Fruit fly (Drosophila melanogaster) whole organism, embryonic: Measurements from ENCODE around the gene CG12194.

Experiments
- Abd-B ChIP-seq: fragments of 200-800 bp; sonication (Bioruptor generic); optimal IDR thresholded peaks from 2 replicates; lab custom pipeline; 2018; ENCODE audit warnings: missing biosample characterization, mild to moderate bottlenecking, missing genetic modification characterization, moderate library complexity
- Awh ChIP-seq: fragments of 200-800 bp; sonication (Bioruptor generic); IDR thresholded peaks from 2 replicates; pipeline ENCODE4, ENCODE4 v1.3.6; 2022; ENCODE audit warnings: missing biosample characterization, missing genetic modification characterization
- BEAF-32 ChIP-seq: fragments of 200-800 bp; sonication (Bioruptor generic); optimal IDR thresholded peaks from 3 replicates; lab custom pipeline; 2017; ENCODE audit warnings: missing biosample characterization, missing genetic modification characterization, mild to moderate bottlenecking, moderate library complexity, missing genetic modification reagents
- CG1024 ChIP-seq: fragments of 200-800 bp; sonication (Bioruptor generic); IDR thresholded peaks from 2 replicates; pipeline ENCODE4 v1.3.6; 2022; ENCODE audit warnings: missing biosample characterization, missing genetic modification characterization
- CG12104 ChIP-seq: fragments of 200-800 bp; sonication (Bioruptor generic); optimal IDR thresholded peaks from 3 replicates; lab custom pipeline; 2016; ENCODE audit warnings: missing biosample characterization, missing genetic modification characterization
- CG13123 ChIP-seq: fragments of 200-800 bp; sonication (Bioruptor generic); optimal IDR thresholded peaks from 2 replicates; lab custom pipeline; 2016; ENCODE audit warnings: missing biosample characterization, missing genetic modification characterization
- CG15269 ChIP-seq: fragments of 200-800 bp; sonication (Bioruptor generic); optimal IDR thresholded peaks from 2 replicates; lab custom pipeline; 2018; ENCODE audit warnings: missing biosample characterization, mild to moderate bottlenecking, missing genetic modification characterization, moderate library complexity
- CG2116 ChIP-seq: fragments of 200-800 bp; sonication (Bioruptor generic); optimal IDR thresholded peaks from 3 replicates; lab custom pipeline; 2018; ENCODE audit warnings: missing biosample characterization, mild to moderate bottlenecking, missing genetic modification characterization
- CG2129 ChIP-seq: fragments of 200-800 bp; sonication (Bioruptor generic); IDR thresholded peaks from 2 replicates; pipeline ENCODE4 v1.3.6; 2022; ENCODE audit warnings: missing biosample characterization, missing genetic modification characterization; ENCODE audit not compliant: partially characterized antibody
- CG2199 ChIP-seq: fragments of 200-800 bp; sonication (Bioruptor generic); IDR thresholded peaks from 3 replicates; pipeline ENCODE4 v1.3.6; 2022; ENCODE audit warnings: missing biosample characterization, missing genetic modification characterization
- CG3065 ChIP-seq: fragments of 200-800 bp; sonication (Bioruptor generic); optimal IDR thresholded peaks from 2 replicates; lab custom pipeline; 2016; ENCODE audit warnings: missing biosample characterization, missing genetic modification characterization
- CG31388 ChIP-seq: fragments of 200-800 bp; sonication (Bioruptor generic); optimal IDR thresholded peaks from 2 replicates; lab custom pipeline; 2016; ENCODE audit warnings: missing biosample characterization, missing genetic modification characterization
- CG3163 ChIP-seq: fragments of 200-800 bp; sonication (Bioruptor generic); optimal IDR thresholded peaks from 3 replicates; lab custom pipeline; 2016; ENCODE audit warnings: missing biosample characterization, missing genetic modification characterization
- CG3281 ChIP-seq: fragments of 200-800 bp; sonication (Bioruptor generic); optimal IDR thresholded peaks from 3 replicates; lab custom pipeline; 2017; ENCODE audit warnings: missing biosample characterization, mild to moderate bottlenecking, missing genetic modification characterization
- CG3726 ChIP-seq: fragments of 200-800 bp; sonication (Bioruptor generic); IDR thresholded peaks from 3 replicates; pipeline ENCODE4, ENCODE4 v1.3.6; 2022; ENCODE audit warnings: missing biosample characterization, missing genetic modification characterization
- CG42726 ChIP-seq: fragments of 200-800 bp; sonication (Bioruptor generic); IDR thresholded peaks from 2 replicates; pipeline ENCODE4 v1.3.6; 2022; ENCODE audit warnings: missing biosample characterization, missing genetic modification characterization; ENCODE audit not compliant: partially characterized antibody
- CG6791 ChIP-seq: fragments of 200-800 bp; sonication (Bioruptor generic); IDR thresholded peaks from 3 replicates; pipeline ENCODE4 v1.3.6; 2022; ENCODE audit warnings: missing biosample characterization, missing genetic modification characterization; ENCODE audit not compliant: partially characterized antibody
- CG7271 ChIP-seq: fragments of 200-800 bp; sonication (Bioruptor generic); optimal IDR thresholded peaks from 2 replicates; lab custom pipeline; 2018; ENCODE audit warnings: missing biosample characterization, mild to moderate bottlenecking, missing genetic modification characterization, moderate library complexity
- CG7556 ChIP-seq: fragments of 200-800 bp; sonication (Bioruptor generic); optimal IDR thresholded peaks from 2 replicates; lab custom pipeline; 2017; ENCODE audit warnings: missing biosample characterization, mild to moderate bottlenecking, missing genetic modification characterization
- CG8765 ChIP-seq: fragments of 200-800 bp; sonication (Bioruptor generic); IDR thresholded peaks from 2 replicates; pipeline ENCODE4 v1.3.6; 2022; ENCODE audit warnings: missing biosample characterization, missing genetic modification characterization
- Dek ChIP-seq: fragments of 200-800 bp; sonication (Bioruptor generic); optimal IDR thresholded peaks from 3 replicates; lab custom pipeline; 2019; ENCODE audit warnings: missing biosample characterization, mild to moderate bottlenecking, missing genetic modification characterization, moderate library complexity
- GATAe ChIP-seq: fragments of 200-800 bp; sonication (Bioruptor generic); conservative IDR thresholded peaks from 2 replicates; pipeline ENCODE4 v1.3.6; 2022; ENCODE audit warnings: missing biosample characterization, missing genetic modification characterization
- H2.0 ChIP-seq: fragments of 200-800 bp; sonication (Bioruptor generic); IDR thresholded peaks from 2 replicates; pipeline ENCODE4 v1.3.6; 2022; ENCODE audit warnings: missing biosample characterization, missing genetic modification characterization
- Hand ChIP-seq: fragments of 200-800 bp; sonication (Bioruptor generic); optimal IDR thresholded peaks from 2 replicates; lab custom pipeline; 2017; ENCODE audit warnings: mild to moderate bottlenecking, missing biosample characterization, missing genetic modification reagents, missing genetic modification characterization
- Hsf ChIP-seq: fragments of 200-800 bp; sonication (Bioruptor generic); optimal IDR thresholded peaks from 3 replicates; lab custom pipeline; 2016; ENCODE audit warnings: missing biosample characterization, missing genetic modification characterization
- MBD-R2 ChIP-seq: fragments of 200-800 bp; sonication (Bioruptor generic); IDR thresholded peaks from 2 replicates; pipeline ENCODE4 v1.3.6; 2022; ENCODE audit warnings: missing biosample characterization, missing genetic modification characterization
- MTF-1 ChIP-seq: fragments of 200-800 bp; sonication (Bioruptor generic); optimal IDR thresholded peaks from 2 replicates; lab custom pipeline; 2018; ENCODE audit warnings: missing biosample characterization, mild to moderate bottlenecking, missing genetic modification characterization, borderline replicate concordance
- NC2β ChIP-seq: fragments of 200-800 bp; sonication (Bioruptor generic); optimal IDR thresholded peaks from 2 replicates; lab custom pipeline; 2016; ENCODE audit warnings: missing biosample characterization, missing genetic modification characterization
- Optix ChIP-seq: fragments of 200-800 bp; sonication (Bioruptor generic); IDR thresholded peaks from 3 replicates; pipeline ENCODE4 v1.3.6; 2022; ENCODE audit warnings: missing biosample characterization, missing genetic modification characterization
- Poxn ChIP-seq: fragments of 200-800 bp; sonication (Bioruptor generic); IDR thresholded peaks from 2 replicates; pipeline ENCODE4 v1.3.6; 2022; ENCODE audit warnings: missing biosample characterization, missing genetic modification characterization
- Spps ChIP-seq: fragments of 200-800 bp; sonication (Bioruptor generic); optimal IDR thresholded peaks from 2 replicates; lab custom pipeline; 2018; ENCODE audit warnings: missing biosample characterization, mild to moderate bottlenecking, missing genetic modification characterization
- bab2 ChIP-seq: fragments of 200-800 bp; sonication (Bioruptor generic); optimal IDR thresholded peaks from 2 replicates; lab custom pipeline; 2016; ENCODE audit warnings: missing biosample characterization, missing genetic modification characterization
- btn ChIP-seq: fragments of 200-800 bp; sonication (Bioruptor generic); optimal IDR thresholded peaks from 2 replicates; lab custom pipeline; 2016; ENCODE audit warnings: missing biosample characterization, missing genetic modification characterization
- dm ChIP-seq: fragments of 200-800 bp; sonication (Bioruptor generic); optimal IDR thresholded peaks from 3 replicates; lab custom pipeline; 2016; ENCODE audit warnings: missing biosample characterization, missing genetic modification characterization
- dysf ChIP-seq: fragments of 200-800 bp; sonication (Bioruptor generic); IDR thresholded peaks from 3 replicates; pipeline ENCODE4 v1.3.6; 2022; ENCODE audit warnings: missing biosample characterization, missing genetic modification characterization
- emc ChIP-seq: fragments of 200-800 bp; sonication (Bioruptor generic); optimal IDR thresholded peaks from 2 replicates; lab custom pipeline; 2016; ENCODE audit warnings: missing biosample characterization, missing genetic modification characterization
- eve ChIP-seq, 2 experiments: fragments of >200 bp; optimal IDR thresholded peaks; 2 replicates each; lab custom pipeline; 2017; ENCODE audit warnings: missing biosample characterization in 2 of 2, missing genetic modification characterization in 2 of 2
- ewg ChIP-seq: fragments of 200-800 bp; sonication (Bioruptor generic); optimal IDR thresholded peaks from 3 replicates; lab custom pipeline; 2017; ENCODE audit warnings: mild to moderate bottlenecking, missing biosample characterization, missing genetic modification reagents, missing genetic modification characterization
- fd102C ChIP-seq: fragments of 200-800 bp; sonication (Bioruptor generic); optimal IDR thresholded peaks from 2 replicates; lab custom pipeline; 2018; ENCODE audit warnings: missing biosample characterization, mild to moderate bottlenecking, missing genetic modification characterization, moderate library complexity
- fu2 ChIP-seq: fragments of 200-800 bp; sonication (Bioruptor generic); optimal IDR thresholded peaks from 2 replicates; lab custom pipeline; 2016; ENCODE audit warnings: missing biosample characterization, missing genetic modification characterization
- grn ChIP-seq: fragments of 200-800 bp; sonication (Bioruptor generic); optimal IDR thresholded peaks from 3 replicates; lab custom pipeline; 2017; ENCODE audit warnings: missing biosample characterization, missing genetic modification characterization
- gt ChIP-seq: fragments of 200-800 bp; sonication (Bioruptor generic); IDR thresholded peaks from 2 replicates; pipeline ENCODE4 v1.3.6; 2022; ENCODE audit warnings: missing biosample characterization, missing genetic modification characterization
- her ChIP-seq: fragments of 200-800 bp; sonication (Bioruptor generic); optimal IDR thresholded peaks from 2 replicates; lab custom pipeline; 2016; ENCODE audit warnings: missing biosample characterization, missing genetic modification characterization
- jing ChIP-seq: fragments of 200-800 bp; sonication (Bioruptor generic); optimal IDR thresholded peaks from 2 replicates; lab custom pipeline; 2018; ENCODE audit warnings: missing biosample characterization, mild to moderate bottlenecking, missing genetic modification characterization
- odd ChIP-seq: fragments of 200-800 bp; sonication (Bioruptor generic); optimal IDR thresholded peaks from 2 replicates; lab custom pipeline; 2017; ENCODE audit warnings: missing biosample characterization, mild to moderate bottlenecking, missing genetic modification characterization
- p53 ChIP-seq: fragments of 200-800 bp; sonication (Bioruptor generic); optimal IDR thresholded peaks from 2 replicates; lab custom pipeline; 2016; ENCODE audit warnings: missing biosample characterization, missing genetic modification characterization
- stwl ChIP-seq: fragments of 200-800 bp; sonication (Bioruptor generic); optimal IDR thresholded peaks from 3 replicates; lab custom pipeline; 2018; ENCODE audit warnings: missing biosample characterization, mild to moderate bottlenecking, missing genetic modification characterization, moderate library complexity
- sug ChIP-seq: fragments of 200-800 bp; optimal IDR thresholded peaks from 2 replicates; lab custom pipeline; 2019; ENCODE audit warnings: missing biosample characterization, mild to moderate bottlenecking, missing genetic modification characterization, moderate library complexity
- tna ChIP-seq: fragments of 200-800 bp; sonication (Bioruptor generic); IDR thresholded peaks from 2 replicates; pipeline ENCODE4 v1.3.6; 2022; ENCODE audit warnings: missing biosample characterization, missing genetic modification characterization; ENCODE audit not compliant: partially characterized antibody
- unc-4 ChIP-seq: fragments of 200-800 bp; sonication (Bioruptor generic); IDR thresholded peaks from 2 replicates; pipeline ENCODE4 v1.3.6; 2022; ENCODE audit warnings: missing biosample characterization, missing genetic modification characterization; ENCODE audit not compliant: partially characterized antibody

CG12194 gene

dm6 chr2L:4838494-4839320 is 560 bp downstream of the CG12194 start (continued):
- no peak for TF ChIP-seq CG3163 (GFP tag; lab: Kevin White, UChicago)
- no peak for TF ChIP-seq CG7271 (tag; lab: Kevin White, UChicago)
- no peak for TF ChIP-seq CG13123 (GFP tag; lab: Kevin White, UChicago)
- TF ChIP-seq CG6791 (GFP tag; lab: Robert Waterston, UW), result no peak
- TF ChIP-seq Dek (tag; lab: Kevin White, UChicago), result no peak
- no peak for TF ChIP-seq CG2129 (GFP tag; lab: Robert Waterston, UW)
- TF ChIP-seq unc-4 (GFP tag; lab: Robert Waterston, UW), result no peak
- no peak for TF ChIP-seq dysf
- TF ChIP-seq gt (GFP tag; lab: Robert Waterston, UW), result no peak
- TF ChIP-seq CG3281 (GFP tag; lab: Kevin White, UChicago), result no peak
- peak; percentile 33; the same call in 1 of the 2 replicates for TF ChIP-seq MBD-R2 (GFP tag; lab: Robert Waterston, UW)
- TF ChIP-seq tna, result no peak
- TF ChIP-seq Hand (GFP tag; lab: Kevin White, UChicago), result no peak
- TF ChIP-seq sug (tag; lab: Kevin White, UChicago), result peak; percentile 28
- TF ChIP-seq grn, result no peak
- no peak for TF ChIP-seq CG3065 (GFP tag; lab: Kevin White, UChicago)
- no peak for TF ChIP-seq BEAF-32 (GFP tag; lab: Kevin White, UChicago)
- no peak for TF ChIP-seq CG12104 (GFP tag; lab: Kevin White, UChicago)
- no peak for TF ChIP-seq Abd-B (GFP tag; lab: Kevin White, UChicago)
- peak; percentile 1 for TF ChIP-seq ewg (GFP tag; lab: Kevin White, UChicago)
- TF ChIP-seq CG42726 (GFP tag; lab: Robert Waterston, UW), result no peak
- TF ChIP-seq H2.0, result no peak
- peak; percentile 20 for TF ChIP-seq btn (GFP tag; lab: Kevin White, UChicago)
- no peak for TF ChIP-seq stwl (tag; lab: Kevin White, UChicago)
- no peak for TF ChIP-seq jing (GFP tag; lab: Kevin White, UChicago)
- no peak for TF ChIP-seq GATAe
- no peak for TF ChIP-seq fd102C
- TF ChIP-seq dm (GFP tag; lab: Kevin White, UChicago), result no peak
- no peak for TF ChIP-seq CG7556 (GFP tag; lab: Kevin White, UChicago)
- no peak for TF ChIP-seq CG15269 (tag; lab: Kevin White, UChicago)
- TF ChIP-seq p53 (GFP tag; lab: Kevin White, UChicago), result peak; percentile 91
- TF ChIP-seq CG2199 (GFP tag; lab: Robert Waterston, UW), result no peak
- TF ChIP-seq fu2 (GFP tag; lab: Kevin White, UChicago), result no peak
- TF ChIP-seq eve (GFP tag; optimal IDR thresholded peaks at IDR 0.05; lab: Kevin White, UChicago), result no peak
- no peak for TF ChIP-seq odd
- no peak for TF ChIP-seq NC2β (GFP tag; lab: Kevin White, UChicago)
- TF ChIP-seq Optix (GFP tag; lab: Robert Waterston, UW), result no peak
- peak; percentile 40; the same call in 1 of the 2 replicates for TF ChIP-seq Awh (GFP tag; lab: Robert Waterston, UW)
- no peak for TF ChIP-seq her
- no peak for TF ChIP-seq emc (GFP tag; lab: Kevin White, UChicago)
- TF ChIP-seq Hsf (GFP tag; lab: Kevin White, UChicago), result no peak
- no peak for TF ChIP-seq CG2116
- no peak for TF ChIP-seq CG8765 (GFP tag; lab: Robert Waterston, UW)
- TF ChIP-seq CG3726, result no peak
- no peak for TF ChIP-seq Poxn (GFP tag; lab: Robert Waterston, UW)
- peak; percentile 54 for TF ChIP-seq MTF-1 (GFP tag; lab: Kevin White, UChicago)
- TF ChIP-seq bab2 (GFP tag; lab: Kevin White, UChicago), result peak; percentile 43
- TF ChIP-seq Spps (tag; lab: Kevin White, UChicago), result peak; percentile 5
- TF ChIP-seq CG31388 (GFP tag; lab: Kevin White, UChicago), result no peak
- TF ChIP-seq CG1024 (GFP tag; lab: Robert Waterston, UW), result no peak
